Worm (Caenorhabditis elegans) whole organism, L4 larva: ENCODE results near the gene Y45F10C.4.

Experiments
- F44E2.7 ChIP-seq: fragments of 200-800 bp; sonication (Bioruptor generic); IDR thresholded peaks from 2 replicates; pipeline ENCODE4 v2.1.2; 2022; ENCODE audit warnings: missing genetic modification characterization, missing compliant biosample characterization
- F49E8.2 ChIP-seq: sonication (generic microtip); optimal IDR thresholded peaks from 2 replicates; lab custom pipeline; 2016; ENCODE audit warnings: missing compliant biosample characterization, mild to moderate bottlenecking, missing genetic modification characterization, borderline replicate concordance
- Y75B8A.6 ChIP-seq: fragments of 200-800 bp; sonication (Bioruptor generic); IDR thresholded peaks from 2 replicates; pipeline ENCODE4 v1.3.6; 2022; ENCODE audit warnings: missing genetic modification reagents, missing genetic modification characterization, missing compliant biosample characterization
- ZK337.2 ChIP-seq: fragments of 200-800 bp; sonication (Bioruptor generic); IDR thresholded peaks from 2 replicates; pipeline ENCODE4 v1.3.6; 2022; ENCODE audit warnings: missing genetic modification reagents, missing genetic modification characterization, missing compliant biosample characterization
- aha-1 ChIP-seq: fragments of 150-350 bp; peaks from one replicate; lab custom pipeline; 2014; ENCODE audit warnings: missing biosample characterization, missing genetic modification characterization
- ama-1 ChIP-seq: fragments of 150-350 bp; optimal IDR thresholded peaks from 2 replicates; lab custom pipeline; 2014; ENCODE audit warnings: inconsistent platforms, mixed read lengths
- attf-4 ChIP-seq: sonication (generic microtip); optimal IDR thresholded peaks from 3 replicates; lab custom pipeline; 2017; ENCODE audit warnings: missing biosample characterization, missing genetic modification characterization
- ceh-20 ChIP-seq: fragments of 200-800 bp; sonication (Bioruptor generic); IDR thresholded peaks from 2 replicates; pipeline ENCODE4 v1.3.6; 2022; ENCODE audit warnings: missing genetic modification reagents, missing genetic modification characterization, missing compliant biosample characterization
- ceh-44 ChIP-seq: fragments of 200-800 bp; sonication (Bioruptor generic); IDR thresholded peaks from 2 replicates; pipeline ENCODE4 v1.3.6; 2022; ENCODE audit warnings: missing genetic modification reagents, missing genetic modification characterization, missing compliant biosample characterization
- dmd-6 ChIP-seq: fragments of 200-800 bp; sonication (Bioruptor generic); IDR thresholded peaks from 2 replicates; pipeline ENCODE4 v1.3.6; 2022; ENCODE audit warnings: missing genetic modification reagents, missing genetic modification characterization, missing compliant biosample characterization
- dmd-8 ChIP-seq: fragments of 200-800 bp; sonication (Bioruptor generic); IDR thresholded peaks from 2 replicates; pipeline ENCODE4 v1.3.6; 2022; ENCODE audit warnings: missing genetic modification characterization, missing compliant biosample characterization
- hlh-11 ChIP-seq: fragments of 200-800 bp; sonication (Bioruptor generic); optimal IDR thresholded peaks from 2 replicates; lab custom pipeline; 2018; ENCODE audit warnings: mild to moderate bottlenecking, missing genetic modification characterization, missing compliant biosample characterization
- hlh-30 ChIP-seq: sonication (generic microtip); optimal IDR thresholded peaks from 2 replicates; lab custom pipeline; 2017; ENCODE audit warnings: antibody characterized with exemption, mild to moderate bottlenecking, missing genetic modification characterization, missing compliant biosample characterization; ENCODE audit not compliant: insufficient read depth
- hmg-1.1 ChIP-seq: fragments of 200-800 bp; sonication (Bioruptor generic); IDR thresholded peaks from 2 replicates; pipeline ENCODE4 v1.3.6; 2022; ENCODE audit warnings: missing genetic modification reagents, missing genetic modification characterization, missing compliant biosample characterization
- lim-7 ChIP-seq: fragments of 200-800 bp; sonication (Bioruptor generic); IDR thresholded peaks from 2 replicates; pipeline ENCODE4 v1.3.6; 2022; ENCODE audit warnings: missing genetic modification characterization, missing compliant biosample characterization
- lin-13 ChIP-seq: fragments of 150-350 bp; optimal IDR thresholded peaks from 2 replicates; lab custom pipeline; 2014; ENCODE audit warnings: missing biosample characterization, missing genetic modification reagents, missing genetic modification characterization
- lir-3 ChIP-seq: sonication (generic microtip); optimal IDR thresholded peaks from 2 replicates; lab custom pipeline; 2016; ENCODE audit warnings: mild to moderate bottlenecking, missing genetic modification characterization, missing compliant biosample characterization
- mdl-1 ChIP-seq, 2 experiments: fragments of 150-350 bp in 1 of 2; sonication (generic microtip) in 1 of 2; optimal IDR thresholded peaks; 2 replicates each; lab custom pipeline; 2014 to 2017; ENCODE audit warnings: missing biosample characterization in 2 of 2, missing genetic modification characterization in 2 of 2
- mep-1 ChIP-seq: fragments of 150-350 bp; sonication (generic microtip); optimal IDR thresholded peaks from 3 replicates; lab custom pipeline; 2014; ENCODE audit warnings: missing biosample characterization, missing genetic modification characterization
- mxl-2 ChIP-seq: fragments of 200-800 bp; sonication (Bioruptor generic); conservative IDR thresholded peaks from 2 replicates; pipeline ENCODE4 v1.3.6; 2022; ENCODE audit warnings: missing genetic modification reagents, missing genetic modification characterization, missing compliant biosample characterization
- mxl-3 ChIP-seq: fragments of 200-800 bp; sonication (Bioruptor generic); optimal IDR thresholded peaks from 2 replicates; lab custom pipeline; 2018; ENCODE audit warnings: mild to moderate bottlenecking, missing genetic modification characterization, missing compliant biosample characterization
- nhr-10 ChIP-seq: fragments of 150-350 bp; optimal IDR thresholded peaks from 2 replicates; lab custom pipeline; 2014; ENCODE audit warnings: missing biosample characterization, missing genetic modification characterization
- nhr-102 ChIP-seq: sonication (generic microtip); optimal IDR thresholded peaks from 2 replicates; lab custom pipeline; 2016; ENCODE audit warnings: mild to moderate bottlenecking, missing genetic modification characterization, moderate library complexity, missing compliant biosample characterization
- nhr-237 ChIP-seq: sonication (generic microtip); optimal IDR thresholded peaks from 2 replicates; lab custom pipeline; 2017; ENCODE audit warnings: missing biosample characterization, missing genetic modification characterization
- nhr-25 ChIP-seq: sonication (generic microtip); optimal IDR thresholded peaks from 2 replicates; lab custom pipeline; 2017; ENCODE audit warnings: missing genetic modification characterization, mild to moderate bottlenecking, missing compliant biosample characterization, antibody characterized with exemption, moderate library complexity, borderline replicate concordance; ENCODE audit not compliant: insufficient read depth
- nhr-28 ChIP-seq: fragments of 150-350 bp; optimal IDR thresholded peaks from 2 replicates; lab custom pipeline; 2014; ENCODE audit warnings: missing biosample characterization, missing genetic modification characterization
- nhr-48 ChIP-seq: sonication (generic microtip); optimal IDR thresholded peaks from 2 replicates; lab custom pipeline; 2016; ENCODE audit warnings: mild to moderate bottlenecking, missing genetic modification characterization, missing compliant biosample characterization
- nhr-76 ChIP-seq: fragments of 150-350 bp; optimal IDR thresholded peaks from 2 replicates; lab custom pipeline; 2014; ENCODE audit warnings: missing biosample characterization, missing genetic modification characterization
- php-3 ChIP-seq: fragments of 200-800 bp; sonication (Bioruptor generic); IDR thresholded peaks from 2 replicates; pipeline ENCODE4 v1.3.6; 2022; ENCODE audit warnings: missing genetic modification reagents, missing genetic modification characterization, missing compliant biosample characterization
- pqm-1 ChIP-seq: sonication (generic microtip); optimal IDR thresholded peaks from 2 replicates; lab custom pipeline; 2017; ENCODE audit warnings: missing biosample characterization, missing genetic modification characterization
- rbr-2 ChIP-seq: sonication (generic microtip); optimal IDR thresholded peaks from 2 replicates; lab custom pipeline; 2016; ENCODE audit warnings: missing genotype, missing genetic modification characterization, missing compliant biosample characterization
- skn-1 ChIP-seq: fragments of 150-350 bp; optimal IDR thresholded peaks from 2 replicates; lab custom pipeline; 2014; ENCODE audit warnings: missing biosample characterization, missing genetic modification characterization
- spr-1 ChIP-seq: sonication (generic microtip); optimal IDR thresholded peaks from 2 replicates; lab custom pipeline; 2016; ENCODE audit warnings: mild to moderate bottlenecking, missing genetic modification characterization, missing compliant biosample characterization
- tra-1 ChIP-seq: fragments of 200-800 bp; sonication (Bioruptor generic); IDR thresholded peaks from 2 replicates; pipeline ENCODE4 v1.3.6; 2022; ENCODE audit warnings: missing genetic modification reagents, missing genetic modification characterization, missing compliant biosample characterization
- unc-62 ChIP-seq, 3 experiments: fragments of 150-350 bp in 1 of 3; sonication (generic microtip); optimal IDR thresholded peaks in 2 of 3; peaks in 1 of 3; 1 replicate in 1 of 3; 2 replicates in 2 of 3; lab custom pipeline; 2014 to 2017; ENCODE audit warnings: missing biosample characterization in 3 of 3, missing genetic modification characterization in 3 of 3, missing genetic modification reagents in 3 of 3, missing genotype in 1 of 3

Y45F10C.4 gene

DNA sequence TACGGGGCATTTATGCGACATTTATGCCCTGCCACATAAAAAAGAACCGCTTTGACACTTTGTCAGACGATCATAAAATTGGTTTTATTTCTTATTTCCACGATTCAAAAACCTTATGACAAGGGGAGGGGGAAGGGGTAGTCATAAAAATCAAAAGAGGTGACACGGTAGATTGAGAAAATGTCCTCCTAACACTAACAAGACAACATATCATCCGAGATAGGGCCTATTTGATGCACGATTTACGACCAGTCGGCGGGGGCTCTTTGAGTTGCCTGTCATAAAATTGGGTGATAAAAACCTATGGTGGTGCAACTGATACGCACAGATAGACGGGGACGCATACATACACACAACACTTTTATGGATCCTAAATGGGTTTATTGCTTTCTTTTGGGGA, 43.9 kb upstream of the Y45F10C.4 start (continued):
- peak; percentile 82 for TF ChIP-seq hlh-11 (tag; lab: Kevin White, UChicago)
- TF ChIP-seq dmd-8 (GFP tag; lab: Robert Waterston, UW): no peak
- peak; percentile 78; the same call in 1 of the 2 replicates for TF ChIP-seq dmd-6
- TF ChIP-seq F44E2.7: no peak
- no peak for TF ChIP-seq skn-1
- TF ChIP-seq hmg-1.1 (GFP tag; lab: Robert Waterston, UW): no peak
- TF ChIP-seq lim-7 (GFP tag; lab: Robert Waterston, UW): no peak
- TF ChIP-seq rbr-2 (tag; lab: Kevin White, UChicago): no peak
- TF ChIP-seq pqm-1 (tag; lab: Kevin White, UChicago): peak; percentile 71
- peak; percentile 100 for TF ChIP-seq php-3 (GFP tag; lab: Robert Waterston, UW)
- TF ChIP-seq F49E8.2: no peak
- TF ChIP-seq mep-1 (tag; lab: Kevin White, UChicago): no peak
- TF ChIP-seq spr-1 (tag; lab: Kevin White, UChicago): no peak
- no peak for TF ChIP-seq Y75B8A.6
- TF ChIP-seq nhr-10 (tag; lab: Kevin White, UChicago): no peak
- peak; percentile 76 for TF ChIP-seq nhr-102
- TF ChIP-seq lin-13 (GFP tag; lab: Kevin White, UChicago): no peak
- TF ChIP-seq nhr-48 (tag; lab: Kevin White, UChicago): peak; percentile 58
- TF ChIP-seq nhr-76 (tag; lab: Kevin White, UChicago): no peak
- TF ChIP-seq nhr-237: no peak
- TF ChIP-seq lir-3: no peak
- peak; percentile 24 for TF ChIP-seq mxl-3 (GFP tag; lab: Kevin White, UChicago)
- peak; percentile 63 for TF ChIP-seq nhr-28 (tag; lab: Kevin White, UChicago)
- TF ChIP-seq unc-62 (GFP tag; optimal IDR thresholded peaks at IDR 0.05 in 1 of 2; lab: Kevin White, UChicago): peak in 1 of 2 experiments; percentile 74
- TF ChIP-seq unc-62 (tag; optimal IDR thresholded peaks at IDR 0.05; lab: Kevin White, UChicago): no peak
- TF ChIP-seq, all 104 proteins: peak for 15

DNA sequence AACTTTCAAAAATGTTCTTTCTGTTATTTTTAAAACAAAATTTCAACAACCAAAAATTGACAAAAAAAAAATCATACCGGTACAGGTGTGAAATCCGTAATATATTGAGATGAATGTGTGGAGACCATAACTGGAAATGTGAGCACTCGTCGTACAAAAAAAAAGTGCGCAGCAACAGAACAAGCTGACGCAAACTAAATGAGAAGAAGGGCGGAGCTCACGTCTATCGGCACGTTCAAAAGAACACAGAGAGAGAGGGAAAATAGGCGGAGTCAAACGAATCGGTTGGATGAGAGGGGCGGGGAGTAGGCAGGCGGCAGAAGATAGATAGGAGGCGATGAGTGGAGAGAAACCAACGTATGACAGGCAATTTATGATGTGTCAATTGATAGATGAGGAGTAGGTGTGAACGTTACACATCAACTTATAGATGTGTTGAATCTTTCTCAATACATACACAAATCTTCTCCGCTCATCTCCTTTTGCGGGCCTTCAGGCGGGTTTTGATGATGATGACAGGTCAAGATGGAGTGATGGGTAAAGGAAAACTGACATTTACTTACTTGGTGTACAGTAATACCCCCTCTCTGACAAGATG, 39.9 kb upstream of the Y45F10C.4 start, which contains the start of gene tlp-1:
Gene tlp-1, minus strand, starts transcription at position 255 of the 598 bp plus-strand sequence.
- TF ChIP-seq pqm-1 (tag; lab: Kevin White, UChicago): no peak
- peak; percentile 20 for TF ChIP-seq mep-1 (tag; lab: Kevin White, UChicago)
- TF ChIP-seq mdl-1 (tag; optimal IDR thresholded peaks at IDR 0.05; lab: Kevin White, UChicago): peak in 1 of 2 experiments; percentile 43
- TF ChIP-seq ceh-44 (GFP tag; lab: Robert Waterston, UW): no peak
- no peak for TF ChIP-seq attf-4
- peak; percentile 97 for TF ChIP-seq aha-1 (tag; lab: Kevin White, UChicago)
- TF ChIP-seq nhr-28 (tag; lab: Kevin White, UChicago): peak; percentile 44
- TF ChIP-seq ceh-20 (GFP tag; lab: Robert Waterston, UW): peak; percentile 78
- TF ChIP-seq ama-1 (lab: Kevin White, UChicago): peak; percentile 76
- 0 out of 2 replicates have a peak, but pooled peaks have one; percentile 49 for TF ChIP-seq tra-1 (GFP tag; lab: Robert Waterston, UW)
- no peak for TF ChIP-seq ZK337.2
- TF ChIP-seq mxl-3 (GFP tag; lab: Kevin White, UChicago): peak; percentile 39
- no peak for TF ChIP-seq F44E2.7
- TF ChIP-seq hlh-30: peak; percentile 29
- peak; percentile 48 for TF ChIP-seq hlh-11 (tag; lab: Kevin White, UChicago)
- TF ChIP-seq nhr-25 (tag; lab: Kevin White, UChicago): peak; percentile 60
- peak; percentile 26; the same call in 1 of the 2 replicates for TF ChIP-seq dmd-6
- TF ChIP-seq unc-62 (GFP tag; optimal IDR thresholded peaks at IDR 0.05 in 1 of 2; lab: Kevin White, UChicago): peak in 1 of 2 experiments; percentile 100
- TF ChIP-seq unc-62 (tag; optimal IDR thresholded peaks at IDR 0.05; lab: Kevin White, UChicago): peak; percentile 46
- TF ChIP-seq, all 104 proteins: peak for 13

DNA sequence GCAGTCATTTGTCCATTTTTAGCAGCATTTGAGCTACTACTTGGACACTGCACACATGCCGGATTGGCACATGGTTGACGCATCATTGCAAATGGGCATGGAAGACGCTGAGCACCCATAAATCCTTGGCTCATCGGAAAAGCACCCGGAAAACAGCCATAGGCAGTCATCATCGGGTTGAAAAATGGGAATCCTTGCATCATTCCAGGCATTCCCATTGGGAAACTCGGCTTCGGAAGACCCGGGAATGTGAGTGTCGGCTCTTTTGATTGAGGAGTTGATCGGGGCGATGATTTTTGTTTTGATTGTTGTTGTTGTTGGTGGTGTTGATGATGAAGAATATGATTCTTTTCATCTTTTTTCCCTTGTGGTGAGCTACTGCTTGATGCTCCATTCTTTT, 38.7 kb upstream of the Y45F10C.4 start:
- TF ChIP-seq hlh-11 (tag; lab: Kevin White, UChicago): peak; percentile 7
- peak in 1 of 2 experiments; percentile 96 for TF ChIP-seq unc-62 (GFP tag; optimal IDR thresholded peaks at IDR 0.05 in 1 of 2; lab: Kevin White, UChicago)
- TF ChIP-seq unc-62 (tag; optimal IDR thresholded peaks at IDR 0.05; lab: Kevin White, UChicago): no peak
- TF ChIP-seq mxl-2: no peak
- peak; percentile 11; the same call in 1 of the 2 replicates for TF ChIP-seq ceh-20 (GFP tag; lab: Robert Waterston, UW)
- peak; percentile 51 for TF ChIP-seq aha-1 (tag; lab: Kevin White, UChicago)
- TF ChIP-seq ama-1 (lab: Kevin White, UChicago): peak; percentile 11
